Worm (Caenorhabditis elegans) whole organism, L4 larva: Measurements from ENCODE around the gene prdh-1.
"Not testable (repeated sequence)": the region's sequence is repeated elsewhere in the genome, so short reads cannot be mapped to it uniquely, and the experiment has no call there.

Experiments
- F37D6.2 ChIP-seq: sonication (generic microtip); optimal IDR thresholded peaks from 2 replicates; lab custom pipeline; 2016; ENCODE audit warnings: mild to moderate bottlenecking, missing genetic modification characterization, missing compliant biosample characterization
- T20F7.1 ChIP-seq: fragments of 200-800 bp; sonication (Bioruptor generic); optimal IDR thresholded peaks from 2 replicates; lab custom pipeline; 2018; ENCODE audit warnings: mild to moderate bottlenecking, missing genetic modification characterization, missing compliant biosample characterization
- T26A8.4 ChIP-seq: fragments of 200-800 bp; sonication (Bioruptor generic); IDR thresholded peaks from 2 replicates; pipeline ENCODE4 v1.3.6; 2022; ENCODE audit warnings: missing genetic modification characterization, missing compliant biosample characterization
- Y48G9A.11 ChIP-seq: fragments of 200-800 bp; sonication (Bioruptor generic); IDR thresholded peaks from 2 replicates; pipeline ENCODE4 v1.3.6; 2022; ENCODE audit warnings: missing genetic modification reagents, missing genetic modification characterization, missing compliant biosample characterization
- Y5F2A.4 ChIP-seq: fragments of 200-800 bp; sonication (Bioruptor generic); optimal IDR thresholded peaks from 2 replicates; lab custom pipeline; 2018; ENCODE audit warnings: mild to moderate bottlenecking, missing genetic modification characterization, missing compliant biosample characterization
- aha-1 ChIP-seq: fragments of 150-350 bp; peaks from one replicate; lab custom pipeline; 2014; ENCODE audit warnings: missing biosample characterization, missing genetic modification characterization
- aly-2 ChIP-seq: sonication (generic microtip); optimal IDR thresholded peaks from 2 replicates; lab custom pipeline; 2018; ENCODE audit warnings: missing biosample characterization, missing genetic modification characterization
- ama-1 ChIP-seq: fragments of 150-350 bp; optimal IDR thresholded peaks from 2 replicates; lab custom pipeline; 2014; ENCODE audit warnings: inconsistent platforms, mixed read lengths
- attf-4 ChIP-seq: sonication (generic microtip); optimal IDR thresholded peaks from 3 replicates; lab custom pipeline; 2017; ENCODE audit warnings: missing biosample characterization, missing genetic modification characterization
- ceh-32 ChIP-seq: sonication (generic microtip); optimal IDR thresholded peaks from 2 replicates; lab custom pipeline; 2016; ENCODE audit warnings: mild to moderate bottlenecking, missing genetic modification characterization, missing compliant biosample characterization; ENCODE audit not compliant: poor library complexity
- ceh-44 ChIP-seq: fragments of 200-800 bp; sonication (Bioruptor generic); IDR thresholded peaks from 2 replicates; pipeline ENCODE4 v1.3.6; 2022; ENCODE audit warnings: missing genetic modification reagents, missing genetic modification characterization, missing compliant biosample characterization
- ceh-62 ChIP-seq: sonication (generic microtip); optimal IDR thresholded peaks from 2 replicates; lab custom pipeline; 2017; ENCODE audit warnings: missing biosample characterization, missing genetic modification characterization
- ces-1 ChIP-seq: fragments of 150-350 bp; sonication (generic microtip); optimal IDR thresholded peaks from 4 replicates; lab custom pipeline; 2014; ENCODE audit warnings: missing biosample characterization, missing genetic modification reagents, missing genetic modification characterization
- daf-19 ChIP-seq: fragments of 200-800 bp; sonication (Bioruptor generic); conservative IDR thresholded peaks from 2 replicates; pipeline ENCODE4 v1.3.6; 2022; ENCODE audit warnings: missing genetic modification characterization, missing compliant biosample characterization
- daf-8 ChIP-seq: fragments of 200-800 bp; sonication (Bioruptor generic); IDR thresholded peaks from 2 replicates; pipeline ENCODE4 v1.3.6; 2022; ENCODE audit warnings: missing genetic modification characterization, missing compliant biosample characterization
- dmd-8 ChIP-seq: fragments of 200-800 bp; sonication (Bioruptor generic); IDR thresholded peaks from 2 replicates; pipeline ENCODE4 v1.3.6; 2022; ENCODE audit warnings: missing genetic modification characterization, missing compliant biosample characterization
- dpl-1 ChIP-seq: fragments of 150-350 bp; optimal IDR thresholded peaks from 2 replicates; lab custom pipeline; 2014; ENCODE audit warnings: missing biosample characterization, missing genetic modification reagents, missing genetic modification characterization
- duxl-1 ChIP-seq: sonication (generic microtip); optimal IDR thresholded peaks from 2 replicates; lab custom pipeline; 2016; ENCODE audit warnings: mild to moderate bottlenecking, missing genetic modification characterization, moderate library complexity, missing compliant biosample characterization; ENCODE audit not compliant: poor library complexity
- fos-1 ChIP-seq: fragments of 150-350 bp; optimal IDR thresholded peaks from 2 replicates; lab custom pipeline; 2014; ENCODE audit warnings: missing biosample characterization, missing genetic modification characterization
- hif-1 ChIP-seq, 2 experiments: sonication (generic microtip); optimal IDR thresholded peaks; 2 replicates each; lab custom pipeline; 2016 to 2017; ENCODE audit warnings: missing compliant biosample characterization in 2 of 2, missing genetic modification characterization in 2 of 2, missing genetic modification reagents in 2 of 2, missing genotype in 2 of 2, mild to moderate bottlenecking in 1 of 2
- hmg-1.1 ChIP-seq: fragments of 200-800 bp; sonication (Bioruptor generic); IDR thresholded peaks from 2 replicates; pipeline ENCODE4 v1.3.6; 2022; ENCODE audit warnings: missing genetic modification reagents, missing genetic modification characterization, missing compliant biosample characterization
- lim-7 ChIP-seq: fragments of 200-800 bp; sonication (Bioruptor generic); IDR thresholded peaks from 2 replicates; pipeline ENCODE4 v1.3.6; 2022; ENCODE audit warnings: missing genetic modification characterization, missing compliant biosample characterization
- madf-5 ChIP-seq, 2 experiments: fragments of 200-800 bp; sonication (Bioruptor generic); IDR thresholded peaks; 2 replicates each; pipeline ENCODE4 v1.3.6; 2022; ENCODE audit warnings: missing compliant biosample characterization in 2 of 2, missing genetic modification characterization in 2 of 2
- mep-1 ChIP-seq: fragments of 150-350 bp; sonication (generic microtip); optimal IDR thresholded peaks from 3 replicates; lab custom pipeline; 2014; ENCODE audit warnings: missing biosample characterization, missing genetic modification characterization
- mes-2 ChIP-seq: sonication (generic microtip); optimal IDR thresholded peaks from 2 replicates; lab custom pipeline; 2016; ENCODE audit warnings: missing genotype, mild to moderate bottlenecking, missing genetic modification characterization, missing compliant biosample characterization; ENCODE audit not compliant: poor library complexity, severe bottlenecking
- nhr-102 ChIP-seq: sonication (generic microtip); optimal IDR thresholded peaks from 2 replicates; lab custom pipeline; 2016; ENCODE audit warnings: mild to moderate bottlenecking, missing genetic modification characterization, moderate library complexity, missing compliant biosample characterization
- nhr-237 ChIP-seq: sonication (generic microtip); optimal IDR thresholded peaks from 2 replicates; lab custom pipeline; 2017; ENCODE audit warnings: missing biosample characterization, missing genetic modification characterization
- nhr-25 ChIP-seq: sonication (generic microtip); optimal IDR thresholded peaks from 2 replicates; lab custom pipeline; 2017; ENCODE audit warnings: missing genetic modification characterization, mild to moderate bottlenecking, missing compliant biosample characterization, antibody characterized with exemption, moderate library complexity, borderline replicate concordance; ENCODE audit not compliant: insufficient read depth
- nhr-28 ChIP-seq: fragments of 150-350 bp; optimal IDR thresholded peaks from 2 replicates; lab custom pipeline; 2014; ENCODE audit warnings: missing biosample characterization, missing genetic modification characterization
- nhr-41 ChIP-seq: fragments of 200-800 bp; sonication (Bioruptor generic); IDR thresholded peaks from 2 replicates; pipeline ENCODE4 v1.3.6; 2022; ENCODE audit warnings: missing genetic modification reagents, missing genetic modification characterization, missing compliant biosample characterization
- nhr-48 ChIP-seq: sonication (generic microtip); optimal IDR thresholded peaks from 2 replicates; lab custom pipeline; 2016; ENCODE audit warnings: mild to moderate bottlenecking, missing genetic modification characterization, missing compliant biosample characterization
- pha-4 ChIP-seq, 2 experiments: fragments of 150-350 bp in 1 of 2; fragments of 200-800 bp in 1 of 2; sonication (Bioruptor generic) in 1 of 2; IDR thresholded peaks in 1 of 2; optimal IDR thresholded peaks in 1 of 2; 2 replicates each; pipeline versions ENCODE4 v1.3.6 to Lab custom; 2014 to 2022; ENCODE audit warnings: missing genetic modification characterization in 2 of 2, missing genetic modification reagents in 2 of 2, missing biosample characterization in 1 of 2, missing compliant biosample characterization in 1 of 2
- php-3 ChIP-seq: fragments of 200-800 bp; sonication (Bioruptor generic); IDR thresholded peaks from 2 replicates; pipeline ENCODE4 v1.3.6; 2022; ENCODE audit warnings: missing genetic modification reagents, missing genetic modification characterization, missing compliant biosample characterization
- rbr-2 ChIP-seq: sonication (generic microtip); optimal IDR thresholded peaks from 2 replicates; lab custom pipeline; 2016; ENCODE audit warnings: missing genotype, missing genetic modification characterization, missing compliant biosample characterization
- saeg-2 ChIP-seq: fragments of 200-800 bp; sonication (Bioruptor generic); IDR thresholded peaks from 2 replicates; pipeline ENCODE4 v1.3.6; 2022; ENCODE audit warnings: missing genetic modification reagents, missing genetic modification characterization, missing compliant biosample characterization
- set-16 ChIP-seq: fragments of 200-800 bp; sonication (Bioruptor generic); IDR thresholded peaks from 2 replicates; pipeline ENCODE4 v1.3.6; 2022; ENCODE audit warnings: missing genetic modification reagents, missing genetic modification characterization, missing compliant biosample characterization
- snpc-1.2 ChIP-seq: fragments of 200-800 bp; sonication (Bioruptor generic); IDR thresholded peaks from 2 replicates; pipeline ENCODE4 v1.3.6; 2022; ENCODE audit warnings: missing genetic modification reagents, missing genetic modification characterization, missing compliant biosample characterization
- spr-1 ChIP-seq: sonication (generic microtip); optimal IDR thresholded peaks from 2 replicates; lab custom pipeline; 2016; ENCODE audit warnings: mild to moderate bottlenecking, missing genetic modification characterization, missing compliant biosample characterization
- vab-7 ChIP-seq: fragments of 200-800 bp; sonication (Bioruptor generic); IDR thresholded peaks from 2 replicates; pipeline ENCODE4 v1.3.6; 2022; ENCODE audit warnings: missing genetic modification reagents, missing genetic modification characterization, missing compliant biosample characterization
- zfp-2 ChIP-seq: sonication (generic microtip); optimal IDR thresholded peaks from 2 replicates; lab custom pipeline; 2016; ENCODE audit warnings: mild to moderate bottlenecking, missing genetic modification characterization, missing compliant biosample characterization

The prdh-1 gene

DNA sequence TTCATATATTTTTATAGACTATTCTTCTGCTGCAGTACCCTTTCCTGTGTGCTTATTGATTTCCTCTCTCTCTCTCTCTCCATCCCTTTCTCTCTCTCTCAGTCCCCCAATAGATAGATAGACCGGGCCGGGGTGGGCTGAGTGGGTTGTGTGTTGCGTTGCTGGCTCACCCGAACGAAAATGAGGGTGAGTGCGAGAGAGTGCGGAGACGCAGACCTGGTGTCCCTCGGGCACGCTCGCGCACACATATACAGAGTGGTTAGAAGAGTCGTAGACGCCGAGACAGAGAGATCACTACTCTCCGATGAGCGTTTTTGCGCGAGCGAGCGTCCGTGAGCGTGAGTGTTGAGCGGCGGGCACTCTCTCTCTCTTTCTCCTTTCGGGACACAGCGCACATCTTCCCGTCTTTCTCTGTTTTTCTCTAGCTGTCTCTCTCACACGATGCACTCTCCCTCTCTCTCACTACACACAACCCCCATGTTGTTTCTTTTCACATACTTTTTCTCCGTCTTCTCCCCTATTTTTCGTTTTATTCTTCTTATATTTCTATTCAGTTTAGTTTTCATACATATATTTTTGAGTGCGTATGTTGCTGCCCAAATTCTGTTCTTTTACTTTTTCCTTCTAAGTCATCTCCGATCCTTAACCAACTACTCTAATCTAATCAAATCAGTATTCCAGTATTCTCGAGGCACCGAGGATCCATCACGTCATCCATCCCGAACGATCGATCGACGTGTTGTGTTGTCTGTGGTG, 11.2 kb upstream of the prdh-1 start, which contains the start of gene lin-66 (continued):
- TF ChIP-seq daf-19 (GFP tag; lab: Robert Waterston, UW) (no peak), spr-1 (tag; lab: Kevin White, UChicago) (peak; percentile 72), ces-1 (GFP tag; lab: Kevin White, UChicago) (no peak), fos-1 (tag; lab: Kevin White, UChicago) (no peak), madf-5 (GFP tag; IDR thresholded peaks at IDR 0.05; lab: Robert Waterston, UW) (0 out of 4 replicates have a peak, but pooled peaks of 1 of the 2 experiments have one; percentile 66), hif-1 (tag; optimal IDR thresholded peaks at IDR 0.05; lab: Kevin White, UChicago) (peak; percentile 27 to 87), dmd-8 (GFP tag; lab: Robert Waterston, UW) (0 out of 2 replicates have a peak, but pooled peaks have one; percentile 60)

DNA sequence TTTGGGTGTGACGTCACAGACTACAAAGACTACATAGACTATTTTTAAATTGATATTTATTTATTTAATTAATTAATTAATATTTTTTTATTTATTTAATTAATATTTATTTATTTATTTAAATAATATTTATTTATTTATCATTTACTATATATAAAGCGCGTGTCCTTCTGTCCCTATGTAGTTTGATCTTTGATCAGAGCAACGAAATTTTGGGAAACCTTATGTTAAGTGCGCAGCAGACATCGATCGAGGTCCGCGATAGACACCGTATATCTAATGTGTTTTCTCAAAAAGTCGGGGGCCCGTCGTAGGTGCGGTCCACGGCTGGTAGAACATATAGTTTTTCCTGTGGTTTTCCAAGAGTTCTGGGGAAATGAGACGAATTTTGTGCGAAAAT, 8.5 kb upstream of the prdh-1 start:
- TF ChIP-seq pha-4 (GFP tag; IDR thresholded peaks at IDR 0.05; lab: Robert Waterston, UW) = 0 out of 2 replicates have a peak, but pooled peaks have one; percentile 32
- not testable (repeated sequence) for TF ChIP-seq pha-4 (tag; optimal IDR thresholded peaks at IDR 0.05; lab: Kevin White, UChicago)
- peak; percentile 36; the same call in 1 of the 2 replicates for TF ChIP-seq snpc-1.2 (GFP tag; lab: Robert Waterston, UW)
- TF ChIP-seq aha-1 (tag; lab: Kevin White, UChicago) = peak; percentile 61

DNA sequence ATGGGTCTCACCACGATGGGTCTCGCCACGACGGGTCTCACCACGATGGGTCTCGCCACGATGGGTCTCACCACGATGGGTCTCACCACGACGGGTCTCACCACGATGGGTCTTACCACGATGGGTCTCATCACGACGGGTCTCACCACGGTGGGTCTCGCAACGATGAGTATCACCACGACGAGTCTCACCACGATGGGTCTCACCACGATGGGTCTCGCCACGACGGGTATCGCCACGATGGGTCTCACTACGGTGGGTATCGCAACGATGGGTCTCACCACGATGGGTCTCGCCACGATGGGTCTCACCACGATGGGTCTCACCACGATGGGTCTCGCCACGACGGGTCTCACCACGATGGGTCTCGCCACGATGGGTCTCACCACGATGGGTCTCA, 8.0 kb upstream of the prdh-1 start:
- TF ChIP-seq set-16 (GFP tag; lab: Robert Waterston, UW) = peak; percentile 84
- peak; percentile 10; the same call in 1 of the 2 replicates for TF ChIP-seq snpc-1.2 (GFP tag; lab: Robert Waterston, UW)
- peak; percentile 36; the same call in 1 of the 2 replicates for TF ChIP-seq php-3
- 0 out of 2 replicates have a peak, but pooled peaks have one; percentile 9 for TF ChIP-seq lim-7
- TF ChIP-seq, all 104 proteins: peak for 4; not testable (repeated sequence) for 100

DNA sequence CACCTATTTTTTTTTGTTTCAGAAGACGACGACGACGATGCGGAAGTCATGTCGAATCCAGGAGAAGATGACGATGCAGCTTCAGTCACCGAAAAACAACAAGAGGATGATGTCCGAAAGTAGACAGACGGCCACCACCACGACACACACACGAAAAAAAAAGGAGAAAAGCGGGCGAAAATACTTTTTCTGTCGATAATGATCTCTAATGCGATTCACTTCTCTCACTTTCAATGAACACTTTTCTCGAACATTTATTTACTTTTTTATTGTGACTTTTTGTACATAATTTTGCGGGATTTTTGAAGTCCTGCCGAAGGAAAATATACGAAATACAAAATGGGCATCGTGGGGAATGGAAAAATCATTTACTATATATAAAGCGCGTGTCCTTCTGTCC, 7.5 kb upstream of the prdh-1 start:
- TF ChIP-seq duxl-1 (tag; lab: Kevin White, UChicago) = no peak
- peak; percentile 2 for TF ChIP-seq nhr-28 (tag; lab: Kevin White, UChicago)

DNA sequence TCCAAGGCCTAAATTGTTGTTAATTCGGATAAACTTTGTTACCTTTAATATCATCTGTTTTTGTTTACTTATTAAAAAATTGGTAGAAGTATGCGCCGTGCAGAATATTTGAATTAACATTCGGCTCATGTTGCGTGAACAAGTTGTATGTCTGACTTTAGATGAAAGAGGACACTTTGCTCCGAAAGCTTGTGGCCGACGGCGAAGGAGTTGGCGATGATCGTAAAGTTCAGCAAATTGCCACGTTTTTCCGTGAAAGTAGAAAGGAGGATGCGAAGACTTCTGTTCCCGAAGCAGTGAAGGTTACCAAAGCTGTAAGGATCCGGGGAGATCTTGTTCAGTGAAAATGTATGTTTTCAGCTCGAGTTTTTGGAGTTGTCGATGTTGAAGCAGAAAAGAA, 6.2 kb upstream of the prdh-1 start, which contains the start of gene thoc-7:
Gene thoc-7, plus strand, starts transcription at position 162 of the 400 bp plus-strand sequence.
- no peak for TF ChIP-seq ceh-62 (tag; lab: Kevin White, UChicago)
- TF ChIP-seq ama-1 = peak; percentile 71
- no peak for TF ChIP-seq saeg-2 (GFP tag; lab: Robert Waterston, UW)
- peak; percentile 75 for TF ChIP-seq dmd-8 (GFP tag; lab: Robert Waterston, UW)
- TF ChIP-seq T26A8.4 = peak; percentile 53; the same call in 1 of the 2 replicates
- no peak for TF ChIP-seq nhr-102
- TF ChIP-seq nhr-41 (GFP tag; lab: Robert Waterston, UW) = no peak
- TF ChIP-seq aly-2 = no peak
- TF ChIP-seq mep-1 (tag; lab: Kevin White, UChicago) = no peak
- TF ChIP-seq nhr-237 (tag; lab: Kevin White, UChicago) = no peak
- no peak for TF ChIP-seq attf-4 (tag; lab: Kevin White, UChicago)
- TF ChIP-seq T20F7.1 (GFP tag; lab: Kevin White, UChicago) = no peak
- TF ChIP-seq daf-8 (GFP tag; lab: Robert Waterston, UW) = no peak
- no peak for TF ChIP-seq ceh-44 (GFP tag; lab: Robert Waterston, UW)
- no peak for TF ChIP-seq dpl-1 (GFP tag; lab: Kevin White, UChicago)
- no peak for TF ChIP-seq mes-2
- TF ChIP-seq nhr-48 = no peak
- no peak for TF ChIP-seq F37D6.2 (tag; lab: Kevin White, UChicago)
- no peak for TF ChIP-seq zfp-2 (tag; lab: Kevin White, UChicago)
- TF ChIP-seq hmg-1.1 (GFP tag; lab: Robert Waterston, UW) = no peak
- no peak for TF ChIP-seq daf-19 (GFP tag; lab: Robert Waterston, UW)
- TF ChIP-seq Y5F2A.4 (GFP tag; lab: Kevin White, UChicago) = no peak
- no peak for TF ChIP-seq nhr-25 (tag; lab: Kevin White, UChicago)
- TF ChIP-seq vab-7 (GFP tag; lab: Robert Waterston, UW) = no peak
- peak; percentile 80 for TF ChIP-seq Y48G9A.11 (GFP tag; lab: Robert Waterston, UW)
- TF ChIP-seq duxl-1 (tag; lab: Kevin White, UChicago) = no peak
- peak; percentile 5 for TF ChIP-seq rbr-2 (tag; lab: Kevin White, UChicago)
- TF ChIP-seq ceh-32 (tag; lab: Kevin White, UChicago) = no peak
- TF ChIP-seq pha-4 (GFP tag; IDR thresholded peaks at IDR 0.05; lab: Robert Waterston, UW) = no peak
- TF ChIP-seq pha-4 (tag; optimal IDR thresholded peaks at IDR 0.05; lab: Kevin White, UChicago) = no peak
